Fruit fly (Drosophila melanogaster): ENCODE results near the gene Gprk2.

- TF ChIP-seq CG8478 (optimal IDR thresholded peaks at IDR 0.05) (no peak), CTCF (optimal IDR thresholded peaks at IDR 0.05) (no peak)
Observed at dm6 chr3R:31503665-31504064, 98.6 kb downstream of the Gprk2 start.
